Worm (Caenorhabditis elegans) whole organism, late embryonic: ENCODE measurements around the gene C14B1.2.

Experiments used
- C08G9.2 ChIP-seq: sonication (generic microtip); optimal IDR thresholded peaks from 2 replicates; lab custom pipeline; 2016; ENCODE audit warnings: mild to moderate bottlenecking, missing genetic modification characterization, moderate library complexity, missing compliant biosample characterization
- K02D7.2 ChIP-seq: sonication (generic microtip); optimal IDR thresholded peaks from 2 replicates; lab custom pipeline; 2017; ENCODE audit warnings: mild to moderate bottlenecking, missing genetic modification characterization, missing compliant biosample characterization
- Y22D7AL.16 ChIP-seq: sonication (generic microtip); optimal IDR thresholded peaks from 2 replicates; lab custom pipeline; 2016; ENCODE audit warnings: missing genetic modification characterization, missing compliant biosample characterization
- ama-1 ChIP-seq: fragments of 150-350 bp; optimal IDR thresholded peaks from 2 replicates; lab custom pipeline; 2014
- ceh-14 ChIP-seq: sonication (generic microtip); optimal IDR thresholded peaks from 2 replicates; lab custom pipeline; 2016; ENCODE audit warnings: missing genotype, missing genetic modification characterization, missing compliant biosample characterization
- ceh-19 ChIP-seq: fragments of 200-800 bp; sonication (Bioruptor generic); optimal IDR thresholded peaks from 2 replicates; lab custom pipeline; 2018; ENCODE audit warnings: mild to moderate bottlenecking, missing genetic modification characterization, missing compliant biosample characterization
- ceh-2 ChIP-seq: sonication (generic microtip); optimal IDR thresholded peaks from 2 replicates; lab custom pipeline; 2016; ENCODE audit warnings: missing genotype, missing genetic modification characterization, missing compliant biosample characterization
- ceh-24 ChIP-seq: sonication (generic microtip); optimal IDR thresholded peaks from 2 replicates; lab custom pipeline; 2016; ENCODE audit warnings: mild to moderate bottlenecking, missing genetic modification characterization, missing compliant biosample characterization
- ceh-30 ChIP-seq: fragments of 150-350 bp; optimal IDR thresholded peaks from 2 replicates; lab custom pipeline; 2014; ENCODE audit warnings: missing biosample characterization, missing genetic modification characterization
- ceh-31 ChIP-seq: sonication (generic microtip); optimal IDR thresholded peaks from 2 replicates; lab custom pipeline; 2016; ENCODE audit warnings: missing genetic modification characterization, missing compliant biosample characterization
- ets-4 ChIP-seq: sonication (generic microtip); optimal IDR thresholded peaks from 2 replicates; lab custom pipeline; 2016; ENCODE audit warnings: missing genetic modification characterization, missing compliant biosample characterization
- hlh-15 ChIP-seq: sonication (generic microtip); optimal IDR thresholded peaks from 2 replicates; lab custom pipeline; 2016; ENCODE audit warnings: missing genetic modification characterization, missing compliant biosample characterization
- hlh-30 ChIP-seq: sonication (generic microtip); optimal IDR thresholded peaks from 2 replicates; lab custom pipeline; 2017; ENCODE audit warnings: antibody characterized with exemption, missing genetic modification characterization, missing compliant biosample characterization; ENCODE audit not compliant: insufficient read depth
- lim-6 ChIP-seq: sonication (generic microtip); optimal IDR thresholded peaks from 2 replicates; lab custom pipeline; 2016; ENCODE audit warnings: missing genetic modification characterization, missing compliant biosample characterization
- nfya-1 ChIP-seq: sonication (generic microtip); optimal IDR thresholded peaks from 2 replicates; lab custom pipeline; 2017; ENCODE audit warnings: missing genetic modification characterization, mild to moderate bottlenecking, missing compliant biosample characterization, antibody characterized with exemption, moderate library complexity
- nhr-11 ChIP-seq: fragments of 150-350 bp; optimal IDR thresholded peaks from 2 replicates; lab custom pipeline; 2014; ENCODE audit warnings: missing biosample characterization, missing genetic modification characterization
- odd-2 ChIP-seq: sonication (generic microtip); optimal IDR thresholded peaks from 2 replicates; lab custom pipeline; 2017; ENCODE audit warnings: antibody characterized with exemption, mild to moderate bottlenecking, missing genetic modification characterization, missing compliant biosample characterization
- pat-9 ChIP-seq: fragments of 200-800 bp; sonication (Bioruptor generic); optimal IDR thresholded peaks from 2 replicates; lab custom pipeline; 2018; ENCODE audit warnings: mild to moderate bottlenecking, missing genetic modification characterization, moderate library complexity, missing compliant biosample characterization
- pqm-1 ChIP-seq: sonication (generic microtip); optimal IDR thresholded peaks from 2 replicates; lab custom pipeline; 2016; ENCODE audit warnings: missing genetic modification characterization, missing compliant biosample characterization
- pros-1 ChIP-seq: fragments of 150-350 bp; optimal IDR thresholded peaks from 2 replicates; lab custom pipeline; 2014; ENCODE audit warnings: missing biosample characterization, missing genetic modification reagents, missing genetic modification characterization
- rnt-1 ChIP-seq: sonication (generic microtip); optimal IDR thresholded peaks from 2 replicates; lab custom pipeline; 2016; ENCODE audit warnings: missing genetic modification characterization, missing compliant biosample characterization
- sdc-2 ChIP-seq: sonication (generic microtip); optimal IDR thresholded peaks from 2 replicates; lab custom pipeline; 2016; ENCODE audit warnings: missing genotype, missing genetic modification characterization, missing compliant biosample characterization
- sox-2 ChIP-seq: fragments of 200-800 bp; sonication (Bioruptor generic); IDR thresholded peaks from 2 replicates; pipeline ENCODE4 v1.3.6; 2022; ENCODE audit warnings: missing genetic modification reagents, missing genetic modification characterization, missing compliant biosample characterization
- tbx-7 ChIP-seq: sonication (generic microtip); optimal IDR thresholded peaks from 2 replicates; lab custom pipeline; 2016; ENCODE audit warnings: missing genotype, missing genetic modification characterization, missing compliant biosample characterization
- unc-42 ChIP-seq: sonication (generic microtip); optimal IDR thresholded peaks from 2 replicates; lab custom pipeline; 2016; ENCODE audit warnings: missing genotype, missing genetic modification characterization, missing compliant biosample characterization
- unc-55 ChIP-seq: sonication (generic microtip); optimal IDR thresholded peaks from 2 replicates; lab custom pipeline; 2017; ENCODE audit warnings: missing biosample characterization, missing genetic modification reagents, missing genetic modification characterization
- unc-86 ChIP-seq: sonication (generic microtip); optimal IDR thresholded peaks from 2 replicates; lab custom pipeline; 2016; ENCODE audit warnings: missing genetic modification characterization, missing compliant biosample characterization
- zip-5 ChIP-seq: sonication (generic microtip); optimal IDR thresholded peaks from 2 replicates; lab custom pipeline; 2016; ENCODE audit warnings: missing genetic modification characterization, missing compliant biosample characterization

Gene C14B1.2

DNA sequence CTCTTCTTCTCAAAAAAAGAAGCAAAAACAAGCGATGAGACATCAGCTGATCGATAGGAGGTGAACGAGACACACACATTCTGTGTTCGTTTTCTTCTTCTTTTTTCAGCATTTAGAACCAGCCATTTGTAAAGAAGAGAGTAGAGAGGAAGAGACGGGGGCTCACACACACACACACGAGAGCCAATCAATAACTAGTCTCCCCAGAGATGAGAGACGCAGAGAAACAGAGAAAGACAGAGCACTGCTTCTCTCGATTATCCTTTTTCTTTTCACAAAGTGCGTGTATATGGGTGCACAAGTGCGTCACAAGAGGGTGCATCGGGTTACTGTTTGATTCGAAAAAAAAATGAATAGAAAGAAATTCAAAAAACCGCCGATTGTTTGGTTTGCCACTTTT lies 24.7 kb upstream of the C14B1.2 start (continued):
- no peak for TF ChIP-seq nhr-11
- no peak for TF ChIP-seq ama-1 (lab: Kevin White, UChicago)
- no peak for TF ChIP-seq hlh-30 (tag; lab: Kevin White, UChicago)
- no peak for TF ChIP-seq tbx-7 (tag; lab: Kevin White, UChicago)
- TF ChIP-seq unc-86 (tag; lab: Kevin White, UChicago): no peak
- TF ChIP-seq ceh-24 (tag; lab: Kevin White, UChicago): no peak
- TF ChIP-seq pros-1: no peak

DNA sequence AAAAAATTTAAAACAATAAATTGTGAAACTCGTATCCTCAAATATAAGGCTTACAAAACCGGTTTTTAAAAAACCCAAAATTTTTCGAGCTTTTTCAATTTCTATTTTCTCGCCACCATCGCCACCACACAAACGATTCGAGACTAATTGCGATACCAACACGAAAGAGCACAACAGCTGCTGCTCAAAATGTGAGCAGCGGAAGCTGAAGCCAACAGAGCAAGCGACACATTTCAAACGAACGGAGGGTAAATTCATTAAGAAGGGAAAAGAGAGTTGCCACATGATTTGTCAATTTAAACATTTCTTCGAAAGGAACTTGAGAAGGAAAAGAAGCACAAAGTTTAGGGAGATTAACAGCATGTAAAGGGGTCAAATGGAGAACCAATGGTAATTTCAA lies 23.0 kb upstream of the C14B1.2 start:
- TF ChIP-seq unc-42 (tag; lab: Kevin White, UChicago): peak; percentile 49
- peak; percentile 0 for TF ChIP-seq unc-55 (GFP tag; lab: Kevin White, UChicago)
- no peak for TF ChIP-seq ceh-30 (tag; lab: Kevin White, UChicago)

DNA sequence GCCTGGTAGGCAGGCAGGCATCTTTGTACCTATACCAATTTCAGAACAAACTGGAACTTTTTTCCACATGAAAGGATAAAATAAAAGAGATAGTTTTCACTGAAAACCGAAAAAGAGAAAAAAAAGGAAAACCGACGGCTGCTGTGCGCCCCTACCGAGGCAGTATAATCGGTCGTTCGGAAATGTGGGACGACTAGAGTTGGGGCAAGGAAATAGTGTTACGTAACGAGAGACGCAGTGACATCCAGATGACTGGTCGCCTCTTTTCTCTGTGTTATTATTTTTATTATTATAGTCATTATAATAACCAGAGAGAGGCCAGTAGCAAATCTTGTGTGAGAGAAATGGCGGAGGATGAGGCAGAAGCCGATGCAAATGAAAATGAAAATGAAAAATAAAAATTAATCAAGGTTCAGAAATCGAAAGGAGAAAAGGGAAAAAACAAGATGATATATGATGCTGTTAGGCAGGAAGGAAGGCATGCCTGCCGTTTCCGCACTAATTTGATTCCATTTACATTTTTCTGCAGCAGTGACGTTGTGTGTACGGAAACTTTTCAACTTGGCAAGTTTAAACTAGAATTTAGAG lies 20.6 kb upstream of the C14B1.2 start:
- peak; percentile 10 for TF ChIP-seq ceh-31 (tag; lab: Kevin White, UChicago)
- no peak for TF ChIP-seq tbx-7 (tag; lab: Kevin White, UChicago)

- TF ChIP-seq Y22D7AL.16 (tag; lab: Kevin White, UChicago): no peak
- TF ChIP-seq nfya-1: peak; percentile 89
- no peak for TF ChIP-seq hlh-30 (tag; lab: Kevin White, UChicago)
- TF ChIP-seq hlh-15: no peak
Measured at ce11 chrIII:3682869-3683403, 19.1 kb upstream of the C14B1.2 start.

- TF ChIP-seq pqm-1 (no peak), unc-42 (tag; lab: Kevin White, UChicago) (peak; percentile 6), ceh-19 (no peak), K02D7.2 (no peak), sdc-2 (tag; lab: Kevin White, UChicago) (no peak), odd-2 (no peak), rnt-1 (tag; lab: Kevin White, UChicago) (no peak)
Measured at ce11 chrIII:3692516-3692915, 9.5 kb upstream of the C14B1.2 start.

- TF ChIP-seq zip-5: no peak
- TF ChIP-seq unc-42 (tag; lab: Kevin White, UChicago): no peak
Measured at ce11 chrIII:3694572-3694971, 7.5 kb upstream of the C14B1.2 start, which contains the start of gene npr-15. npr-15 (minus strand) TSS chrIII:3694672.

- peak; percentile 5 for TF ChIP-seq ets-4 (tag; lab: Kevin White, UChicago)
- TF ChIP-seq C08G9.2: peak; percentile 21
- TF ChIP-seq sox-2 (GFP tag; lab: Robert Waterston, UW): 0 out of 2 replicates have a peak, but pooled peaks have one; percentile 19
- TF ChIP-seq ceh-31 (tag; lab: Kevin White, UChicago): peak; percentile 44
- peak; percentile 22 for TF ChIP-seq ceh-2
Measured at ce11 chrIII:3695398-3695797, 6.7 kb upstream of the C14B1.2 start.

DNA sequence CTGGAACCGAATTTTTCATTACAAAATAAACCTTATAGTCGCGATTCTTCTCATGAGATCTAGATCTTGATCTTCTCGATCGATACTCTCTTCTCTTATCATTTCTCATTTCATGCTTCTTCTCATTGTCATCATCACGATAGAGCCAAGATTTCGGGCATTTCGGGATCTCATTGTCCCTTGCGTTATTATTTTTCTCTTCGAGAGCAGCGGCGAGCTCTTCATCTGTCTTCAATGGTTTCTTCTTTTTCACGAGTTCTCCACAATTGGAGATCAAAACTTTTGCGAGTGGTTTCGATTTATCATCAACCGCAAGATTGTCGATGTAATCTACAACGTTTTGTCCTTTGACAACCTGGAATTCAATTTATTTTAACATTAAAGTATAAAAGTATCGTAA lies 3.7 kb upstream of the C14B1.2 start:
- TF ChIP-seq pat-9 (tag; lab: Kevin White, UChicago): no peak
- no peak for TF ChIP-seq lim-6 (tag; lab: Kevin White, UChicago)
- no peak for TF ChIP-seq ceh-14 (tag; lab: Kevin White, UChicago)
- TF ChIP-seq pqm-1: no peak
- no peak for TF ChIP-seq nfya-1
